Worm (Caenorhabditis elegans): Measurements from ENCODE around the gene bed-2.

bed-2 gene

ce11 chrIII:11484139-11484590, 13.6 kb upstream of the bed-2 start, which contains the start of gene fbxa-220:
Gene fbxa-220, minus strand, starts transcription at chrIII:11484189.
- TF ChIP-seq him-1 (tag; optimal IDR thresholded peaks at IDR 0.05) (no peak), W03F9.2 (tag; optimal IDR thresholded peaks at IDR 0.05) (no peak), dao-5 (tag; optimal IDR thresholded peaks at IDR 0.05) (no peak)

ce11 chrIII:11481309-11481845, 10.8 kb upstream of the bed-2 start:
- TF ChIP-seq W03F9.2 (tag; optimal IDR thresholded peaks at IDR 0.05) (no peak), dao-5 (tag; optimal IDR thresholded peaks at IDR 0.05) (no peak), him-1 (tag; optimal IDR thresholded peaks at IDR 0.05) (no peak)

ce11 chrIII:11478468-11479363, 8.1 kb upstream of the bed-2 start:
- no peak for TF ChIP-seq him-1 (tag; optimal IDR thresholded peaks at IDR 0.05)
- no peak for TF ChIP-seq W03F9.2 (tag; optimal IDR thresholded peaks at IDR 0.05)
- TF ChIP-seq dao-5 (tag; optimal IDR thresholded peaks at IDR 0.05), result no peak

- TF ChIP-seq W03F9.2 (tag; optimal IDR thresholded peaks at IDR 0.05) (no peak), him-1 (tag; optimal IDR thresholded peaks at IDR 0.05) (no peak), dao-5 (tag; optimal IDR thresholded peaks at IDR 0.05) (no peak)
These were observed 6.7 kb upstream of the bed-2 start for ce11 chrIII:11477307-11477706.

- no peak for TF ChIP-seq him-1 (tag; optimal IDR thresholded peaks at IDR 0.05)
- TF ChIP-seq W03F9.2 (tag; optimal IDR thresholded peaks at IDR 0.05), result no peak
- TF ChIP-seq dao-5 (tag; optimal IDR thresholded peaks at IDR 0.05), result no peak
These were observed 4.2 kb upstream of the bed-2 start for ce11 chrIII:11474674-11475306.

- no peak for TF ChIP-seq W03F9.2 (tag; optimal IDR thresholded peaks at IDR 0.05)
- no peak for TF ChIP-seq him-1 (tag; optimal IDR thresholded peaks at IDR 0.05)
- no peak for TF ChIP-seq dao-5 (tag; optimal IDR thresholded peaks at IDR 0.05)
These were observed 2.3 kb upstream of the bed-2 start for ce11 chrIII:11472861-11473260.

- no peak for TF ChIP-seq dao-5 (tag; optimal IDR thresholded peaks at IDR 0.05)
- TF ChIP-seq him-1 (tag; optimal IDR thresholded peaks at IDR 0.05), result no peak
- no peak for TF ChIP-seq W03F9.2 (tag; optimal IDR thresholded peaks at IDR 0.05)
These were observed 728 bp upstream of the bed-2 start for ce11 chrIII:11471336-11471735.

- TF ChIP-seq W03F9.2 (tag; optimal IDR thresholded peaks at IDR 0.05) (no peak), dao-5 (tag; optimal IDR thresholded peaks at IDR 0.05) (no peak), him-1 (tag; optimal IDR thresholded peaks at IDR 0.05) (no peak)
These were observed 2.8 kb downstream of the bed-2 start for ce11 chrIII:11467631-11468481.

- no peak for TF ChIP-seq W03F9.2 (tag; optimal IDR thresholded peaks at IDR 0.05)
- TF ChIP-seq him-1 (tag; optimal IDR thresholded peaks at IDR 0.05), result no peak
- no peak for TF ChIP-seq dao-5 (tag; optimal IDR thresholded peaks at IDR 0.05)
These were observed 4.0 kb downstream of the bed-2 start for ce11 chrIII:11466420-11467188.

ce11 chrIII:11465394-11465948, 5.1 kb downstream of the bed-2 start:
- TF ChIP-seq W03F9.2 (tag; optimal IDR thresholded peaks at IDR 0.05) (no peak), him-1 (tag; optimal IDR thresholded peaks at IDR 0.05) (no peak), dao-5 (tag; optimal IDR thresholded peaks at IDR 0.05) (no peak)

- TF ChIP-seq W03F9.2 (tag; optimal IDR thresholded peaks at IDR 0.05) (no peak), dao-5 (tag; optimal IDR thresholded peaks at IDR 0.05) (no peak)
These were observed 6.9 kb downstream of the bed-2 start for ce11 chrIII:11463726-11464125.

- TF ChIP-seq him-1 (tag; optimal IDR thresholded peaks at IDR 0.05) (no peak), dao-5 (tag; optimal IDR thresholded peaks at IDR 0.05) (no peak), W03F9.2 (tag; optimal IDR thresholded peaks at IDR 0.05) (no peak)
These were observed 8.3 kb downstream of the bed-2 start for ce11 chrIII:11462332-11462731.

All from whole organism, L4/young adult.